Worm (Caenorhabditis elegans) whole organism, L1 larva: Measurements from ENCODE around the gene zyg-1.
"Not testable (repeated sequence)": the region's sequence is repeated elsewhere in the genome, so short reads cannot be mapped to it uniquely, and the experiment has no call there.

Experiments
- C16A3.4 ChIP-seq: fragments of 150-350 bp; optimal IDR thresholded peaks from 2 replicates; lab custom pipeline; 2014; ENCODE audit warnings: missing biosample characterization, missing genetic modification characterization
- F16B12.6 ChIP-seq: fragments of 150-350 bp; optimal IDR thresholded peaks from 2 replicates; lab custom pipeline; 2014; ENCODE audit warnings: missing biosample characterization, missing genetic modification characterization
- Y116A8C.19 ChIP-seq: sonication (generic microtip); optimal IDR thresholded peaks from 2 replicates; lab custom pipeline; 2016; ENCODE audit warnings: missing compliant biosample characterization, missing genetic modification characterization, borderline replicate concordance
- blmp-1 ChIP-seq: fragments of 150-350 bp; optimal IDR thresholded peaks from 2 replicates; lab custom pipeline; 2014; ENCODE audit warnings: missing biosample characterization, missing genetic modification characterization
- ceh-90 ChIP-seq: sonication (generic microtip); optimal IDR thresholded peaks from 2 replicates; lab custom pipeline; 2016; ENCODE audit warnings: missing genetic modification characterization, missing compliant biosample characterization
- efl-1 ChIP-seq, 4 experiments: fragments of 150-350 bp; optimal IDR thresholded peaks in 3 of 4; peaks in 1 of 4; 1 replicate in 1 of 4; 2 replicates in 3 of 4; lab custom pipeline; 2014; ENCODE audit warnings: missing biosample characterization in 2 of 4, missing genetic modification characterization in 2 of 4, missing genetic modification reagents in 2 of 4
- egl-27 ChIP-seq, 2 experiments: fragments of 150-350 bp in 1 of 2; sonication (generic microtip); optimal IDR thresholded peaks; 3 replicates each; lab custom pipeline; 2017 to 2018; ENCODE audit warnings: missing biosample characterization in 2 of 2, missing genetic modification characterization in 2 of 2, missing genetic modification reagents in 2 of 2
- elt-2 ChIP-seq: sonication (generic microtip); optimal IDR thresholded peaks from 2 replicates; lab custom pipeline; 2016; ENCODE audit warnings: missing genetic modification characterization, mild to moderate bottlenecking, inconsistent platforms, missing compliant biosample characterization, missing genetic modification reagents
- elt-3 ChIP-seq, 6 experiments: fragments of 150-350 bp in 1 of 6; sonication (generic microtip); optimal IDR thresholded peaks; 2 replicates each; lab custom pipeline; 2017 to 2018; ENCODE audit warnings: missing biosample characterization in 6 of 6, missing genetic modification characterization in 6 of 6, inconsistent platforms in 1 of 6
- hlh-17 ChIP-seq: fragments of 200-800 bp; sonication (Bioruptor generic); optimal IDR thresholded peaks from 2 replicates; lab custom pipeline; 2018; ENCODE audit warnings: missing genetic modification characterization, mild to moderate bottlenecking, missing compliant biosample characterization, moderate library complexity, borderline replicate concordance
- hlh-4 ChIP-seq: sonication (generic microtip); optimal IDR thresholded peaks from 2 replicates; lab custom pipeline; 2016; ENCODE audit warnings: mild to moderate bottlenecking, missing genetic modification characterization, missing compliant biosample characterization
- irx-1 ChIP-seq: sonication (generic microtip); optimal IDR thresholded peaks from 2 replicates; lab custom pipeline; 2016; ENCODE audit warnings: missing genetic modification characterization, missing compliant biosample characterization
- jun-1 ChIP-seq: fragments of 150-350 bp; optimal IDR thresholded peaks from 2 replicates; lab custom pipeline; 2014; ENCODE audit warnings: missing biosample characterization, missing genetic modification reagents, missing genetic modification characterization
- lin-14 ChIP-seq: fragments of 200-800 bp; sonication (Bioruptor generic); optimal IDR thresholded peaks from 2 replicates; lab custom pipeline; 2018; ENCODE audit warnings: mild to moderate bottlenecking, missing genetic modification characterization, moderate library complexity, missing compliant biosample characterization
- lin-35 ChIP-seq, 2 experiments: fragments of 150-350 bp; optimal IDR thresholded peaks; 2 replicates each; lab custom pipeline; 2014; ENCODE audit warnings: missing biosample characterization in 2 of 2, missing genetic modification characterization in 2 of 2, missing genetic modification reagents in 2 of 2
- lir-3 ChIP-seq: sonication (generic microtip); optimal IDR thresholded peaks from 2 replicates; lab custom pipeline; 2016; ENCODE audit warnings: mild to moderate bottlenecking, missing genetic modification characterization, moderate library complexity, missing compliant biosample characterization; ENCODE audit not compliant: poor library complexity
- lsy-2 ChIP-seq, 2 experiments: fragments of 150-350 bp; optimal IDR thresholded peaks; 2 replicates each; lab custom pipeline; 2014; ENCODE audit warnings: missing biosample characterization in 2 of 2, missing genetic modification characterization in 2 of 2
- mef-2 ChIP-seq: fragments of 150-350 bp; optimal IDR thresholded peaks from 2 replicates; lab custom pipeline; 2014; ENCODE audit warnings: missing biosample characterization, missing genetic modification characterization
- nhr-11 ChIP-seq: fragments of 150-350 bp; optimal IDR thresholded peaks from 2 replicates; lab custom pipeline; 2014; ENCODE audit warnings: missing biosample characterization, missing genetic modification characterization
- nhr-12 ChIP-seq: sonication (generic microtip); optimal IDR thresholded peaks from 2 replicates; lab custom pipeline; 2017; ENCODE audit warnings: missing biosample characterization, missing genetic modification characterization
- nhr-19 ChIP-seq: fragments of 200-800 bp; sonication (Bioruptor generic); conservative IDR thresholded peaks from 2 replicates; pipeline ENCODE4 v1.3.6; 2022; ENCODE audit warnings: missing genetic modification characterization, missing compliant biosample characterization
- nhr-20 ChIP-seq: sonication (generic microtip); optimal IDR thresholded peaks from 2 replicates; lab custom pipeline; 2016; ENCODE audit warnings: mild to moderate bottlenecking, missing genetic modification characterization, missing compliant biosample characterization
- nhr-237 ChIP-seq: fragments of 150-350 bp; optimal IDR thresholded peaks from 2 replicates; lab custom pipeline; 2014; ENCODE audit warnings: missing biosample characterization, missing genetic modification characterization
- nhr-28 ChIP-seq: fragments of 150-350 bp; optimal IDR thresholded peaks from 2 replicates; lab custom pipeline; 2014; ENCODE audit warnings: missing biosample characterization, missing genetic modification characterization
- nhr-71 ChIP-seq: sonication (generic microtip); optimal IDR thresholded peaks from 2 replicates; lab custom pipeline; 2016; ENCODE audit warnings: mild to moderate bottlenecking, missing genetic modification characterization, moderate library complexity, missing compliant biosample characterization
- nhr-84 ChIP-seq: sonication (generic microtip); optimal IDR thresholded peaks from 2 replicates; lab custom pipeline; 2017; ENCODE audit warnings: missing biosample characterization, missing genetic modification characterization
- nhr-85 ChIP-seq: sonication (generic microtip); peaks from one replicate; lab custom pipeline; 2016; ENCODE audit warnings: missing genetic modification characterization, inconsistent platforms, missing compliant biosample characterization
- pqm-1 ChIP-seq: sonication (generic microtip); optimal IDR thresholded peaks from 3 replicates; lab custom pipeline; 2017; ENCODE audit warnings: missing biosample characterization, missing genetic modification characterization
- rnt-1 ChIP-seq: sonication (generic microtip); optimal IDR thresholded peaks from 2 replicates; lab custom pipeline; 2016; ENCODE audit warnings: mild to moderate bottlenecking, missing genetic modification characterization, moderate library complexity, missing compliant biosample characterization
- snu-23 ChIP-seq: sonication (generic microtip); optimal IDR thresholded peaks from 2 replicates; lab custom pipeline; 2016; ENCODE audit warnings: missing genetic modification characterization, missing compliant biosample characterization
- sox-4 ChIP-seq: sonication (generic microtip); optimal IDR thresholded peaks from 2 replicates; lab custom pipeline; 2016; ENCODE audit warnings: missing genetic modification characterization, missing compliant biosample characterization
- sptf-1 ChIP-seq: fragments of 150-350 bp; optimal IDR thresholded peaks from 2 replicates; lab custom pipeline; 2014; ENCODE audit warnings: missing biosample characterization, missing genetic modification characterization
- sup-37 ChIP-seq: fragments of 200-800 bp; sonication (Bioruptor generic); optimal IDR thresholded peaks from 2 replicates; lab custom pipeline; 2018; ENCODE audit warnings: mild to moderate bottlenecking, missing genetic modification characterization, missing compliant biosample characterization
- swsn-7 ChIP-seq: sonication (generic microtip); optimal IDR thresholded peaks from 2 replicates; lab custom pipeline; 2016; ENCODE audit warnings: missing genetic modification characterization, missing compliant biosample characterization
- unc-130 ChIP-seq: fragments of 150-350 bp; optimal IDR thresholded peaks from 2 replicates; lab custom pipeline; 2017; ENCODE audit warnings: missing biosample characterization, missing genetic modification characterization, inconsistent platforms
- unc-86 ChIP-seq: sonication (generic microtip); optimal IDR thresholded peaks from 2 replicates; lab custom pipeline; 2016; ENCODE audit warnings: missing genetic modification characterization, missing compliant biosample characterization
- unc-98 ChIP-seq: fragments of 200-800 bp; sonication (Bioruptor generic); IDR thresholded peaks from 2 replicates; pipeline ENCODE4 v1.3.6; 2022; ENCODE audit warnings: missing genetic modification characterization, missing compliant biosample characterization
- vab-15 ChIP-seq: sonication (generic microtip); optimal IDR thresholded peaks from 2 replicates; lab custom pipeline; 2017; ENCODE audit warnings: missing genotype, mild to moderate bottlenecking, missing genetic modification characterization, missing compliant biosample characterization
- xbp-1 ChIP-seq: sonication (generic microtip); optimal IDR thresholded peaks from 2 replicates; lab custom pipeline; 2016; ENCODE audit warnings: missing genetic modification characterization, missing compliant biosample characterization
- zip-4 ChIP-seq: fragments of 200-800 bp; sonication (Bioruptor generic); optimal IDR thresholded peaks from 2 replicates; lab custom pipeline; 2018; ENCODE audit warnings: mild to moderate bottlenecking, missing genetic modification characterization, moderate library complexity, missing compliant biosample characterization

zyg-1 gene

ce11 chrII:5619298-5619697 lies 30.2 kb upstream of the zyg-1 start, which contains the start of gene dhs-6:
TSS of gene dhs-6 (minus strand) at chrII:5619319.
- peak; percentile 13 for TF ChIP-seq nhr-71 (tag; lab: Kevin White, UChicago)
- no peak for TF ChIP-seq sox-4
- TF ChIP-seq blmp-1: peak; percentile 58
- peak; percentile 18 for TF ChIP-seq lin-14 (GFP tag; lab: Kevin White, UChicago)
- TF ChIP-seq snu-23 (GFP tag; lab: Kevin White, UChicago): peak; percentile 1
- peak; percentile 56 for TF ChIP-seq nhr-85 (tag; lab: Kevin White, UChicago)
- TF ChIP-seq nhr-20 (tag; lab: Kevin White, UChicago): peak; percentile 77
- TF ChIP-seq C16A3.4 (tag; lab: Kevin White, UChicago): peak; percentile 15
- peak in 1 of 2 experiments; percentile 6 for TF ChIP-seq lsy-2 (tag; optimal IDR thresholded peaks at IDR 0.05; lab: Kevin White, UChicago)
- TF ChIP-seq unc-130 (tag; lab: Kevin White, UChicago): no peak
- TF ChIP-seq swsn-7 (tag; lab: Kevin White, UChicago): no peak
- peak; percentile 20 for TF ChIP-seq elt-2 (tag; lab: Kevin White, UChicago)
- TF ChIP-seq hlh-4: no peak
- peak in 2 of 6 experiments; percentile 6 to 18 for TF ChIP-seq elt-3 (tag; optimal IDR thresholded peaks at IDR 0.05; lab: Kevin White, UChicago)

ce11 chrII:5622383-5622939 lies 27.1 kb upstream of the zyg-1 start, which contains the start of the genes eif-3.L and npl-4.2:
TSS of gene eif-3.L (minus strand) at chrII:5622483.
TSS of gene npl-4.2 (plus strand) at chrII:5622889.
- not testable (repeated sequence) for TF ChIP-seq lir-3 (tag; lab: Kevin White, UChicago); efl-1 (optimal IDR thresholded peaks at IDR 0.05; lab: Kevin White, UChicago); efl-1 (GFP tag; optimal IDR thresholded peaks at IDR 0.05 in 1 of 2; lab: Kevin White, UChicago); nhr-237

ce11 chrII:5628326-5628818 lies 21.2 kb upstream of the zyg-1 start, which contains the start of gene F59E12.15:
TSS of gene F59E12.15 (minus strand) at chrII:5628376.
- TF ChIP-seq lin-14 (GFP tag; lab: Kevin White, UChicago): no peak
- TF ChIP-seq unc-86 (tag; lab: Kevin White, UChicago): no peak
- no peak for TF ChIP-seq snu-23 (GFP tag; lab: Kevin White, UChicago)
- no peak for TF ChIP-seq nhr-12 (tag; lab: Kevin White, UChicago)
- no peak for TF ChIP-seq hlh-4
- TF ChIP-seq nhr-11: no peak
- no peak for TF ChIP-seq irx-1 (tag; lab: Kevin White, UChicago)
- no peak for TF ChIP-seq sptf-1 (tag; lab: Kevin White, UChicago)
- TF ChIP-seq nhr-28 (tag; lab: Kevin White, UChicago): no peak
- TF ChIP-seq zip-4 (GFP tag; lab: Kevin White, UChicago): no peak
- no peak for TF ChIP-seq nhr-84 (tag; lab: Kevin White, UChicago)
- TF ChIP-seq egl-27 (tag; optimal IDR thresholded peaks at IDR 0.05; lab: Kevin White, UChicago): no peak
- no peak for TF ChIP-seq sup-37 (GFP tag; lab: Kevin White, UChicago)
- no peak for TF ChIP-seq pqm-1 (tag; lab: Kevin White, UChicago)
- no peak for TF ChIP-seq unc-98 (GFP tag; lab: Robert Waterston, UW)
- TF ChIP-seq vab-15: no peak

- TF ChIP-seq zip-4 (GFP tag; lab: Kevin White, UChicago); hlh-4; lin-14 (GFP tag; lab: Kevin White, UChicago): not testable (repeated sequence)
Observed at ce11 chrII:5630851-5631401, 18.6 kb upstream of the zyg-1 start, which contains the start of the genes F59E12.6 and npl-4.1. TSS of gene F59E12.6 (minus strand) at chrII:5630951. TSS of gene npl-4.1 (plus strand) at chrII:5631351.

- TF ChIP-seq unc-86 (tag; lab: Kevin White, UChicago): no peak
- no peak for TF ChIP-seq nhr-85 (tag; lab: Kevin White, UChicago)
- TF ChIP-seq rnt-1 (tag; lab: Kevin White, UChicago): no peak
- no peak for TF ChIP-seq Y116A8C.19 (tag; lab: Kevin White, UChicago)
- TF ChIP-seq unc-98 (GFP tag; lab: Robert Waterston, UW): no peak
- no peak for TF ChIP-seq jun-1
- TF ChIP-seq sptf-1 (tag; lab: Kevin White, UChicago): no peak
- TF ChIP-seq sup-37 (GFP tag; lab: Kevin White, UChicago): no peak
- TF ChIP-seq lin-35 (GFP tag; optimal IDR thresholded peaks at IDR 0.05; lab: Kevin White, UChicago): peak in 1 of 2 experiments; percentile 5
- TF ChIP-seq nhr-19 (GFP tag; lab: Robert Waterston, UW): no peak
- TF ChIP-seq ceh-90 (tag; lab: Kevin White, UChicago): no peak
- TF ChIP-seq C16A3.4 (tag; lab: Kevin White, UChicago): no peak
- TF ChIP-seq nhr-71 (tag; lab: Kevin White, UChicago): no peak
- TF ChIP-seq vab-15: no peak
- no peak for TF ChIP-seq elt-2 (tag; lab: Kevin White, UChicago)
- TF ChIP-seq mef-2 (tag; lab: Kevin White, UChicago): no peak
- no peak for TF ChIP-seq F16B12.6
- TF ChIP-seq xbp-1 (tag; lab: Kevin White, UChicago): no peak
- no peak for TF ChIP-seq hlh-17
Observed at ce11 chrII:5633453-5633852, 16.1 kb upstream of the zyg-1 start.
